Fruit fly (Drosophila melanogaster): ENCODE results near the gene CG14252.

Gene CG14252

dm6 chr3R:26934523-26934922 is 10.8 kb upstream of the CG14252 start:
- TF ChIP-seq woc (GFP tag; optimal IDR thresholded peaks at IDR 0.05), result no peak
- TF ChIP-seq dl (GFP tag; optimal IDR thresholded peaks at IDR 0.05; ENCODE audit: insufficient read depth in 1 of 2, partially characterized antibody in 2 of 2), result no peak
- no peak for TF ChIP-seq Mio (GFP tag; optimal IDR thresholded peaks at IDR 0.05)
- no peak for TF ChIP-seq Sp1 (GFP tag; optimal IDR thresholded peaks at IDR 0.05)
- no peak for TF ChIP-seq Dif (GFP tag; optimal IDR thresholded peaks at IDR 0.05; ENCODE audit: partially characterized antibody)
- no peak for TF ChIP-seq jim (GFP tag; optimal IDR thresholded peaks at IDR 0.05)
- TF ChIP-seq CG32264 (GFP tag; optimal IDR thresholded peaks at IDR 0.05), result no peak
- TF ChIP-seq HLH106 (tag; optimal IDR thresholded peaks at IDR 0.05), result no peak
- no peak for TF ChIP-seq psq (GFP tag; optimal IDR thresholded peaks at IDR 0.05)
- no peak for TF ChIP-seq sage (GFP tag; optimal IDR thresholded peaks at IDR 0.05)
- TF ChIP-seq CrebA (GFP tag; optimal IDR thresholded peaks at IDR 0.05; ENCODE audit: borderline replicate concordance), result no peak
- TF ChIP-seq GATAd (GFP tag; optimal IDR thresholded peaks at IDR 0.05), result no peak
- TF ChIP-seq br (GFP tag; optimal IDR thresholded peaks at IDR 0.05), result no peak
- TF ChIP-seq foxo (GFP tag; optimal IDR thresholded peaks at IDR 0.05), result no peak
- TF ChIP-seq pan (optimal IDR thresholded peaks at IDR 0.05), result no peak
- no peak for TF ChIP-seq Hr78 (GFP tag; optimal IDR thresholded peaks at IDR 0.05)
- TF ChIP-seq Vsx2 (GFP tag; optimal IDR thresholded peaks at IDR 0.05; ENCODE audit: partially characterized antibody), result no peak
- no peak for TF ChIP-seq dmrt93B (GFP tag; optimal IDR thresholded peaks at IDR 0.05)
- TF ChIP-seq lola (GFP tag; optimal IDR thresholded peaks at IDR 0.05), result no peak

- TF ChIP-seq Myc (optimal IDR thresholded peaks at IDR 0.05), result no peak
These were observed 9.9 kb upstream of the CG14252 start for dm6 chr3R:26935400-26935799.

dm6 chr3R:26936501-26936900 is 8.8 kb upstream of the CG14252 start:
- TF ChIP-seq lola (GFP tag; optimal IDR thresholded peaks at IDR 0.05), result no peak

- TF ChIP-seq Sp1 (GFP tag; optimal IDR thresholded peaks at IDR 0.05) (no peak), sv (GFP tag; optimal IDR thresholded peaks at IDR 0.05) (no peak), dmrt93B (GFP tag; optimal IDR thresholded peaks at IDR 0.05) (peak; percentile 14), Myc (optimal IDR thresholded peaks at IDR 0.05) (no peak), HLH106 (tag; optimal IDR thresholded peaks at IDR 0.05) (peak; percentile 24), CrebA (GFP tag; optimal IDR thresholded peaks at IDR 0.05; ENCODE audit: borderline replicate concordance) (no peak), br (GFP tag; optimal IDR thresholded peaks at IDR 0.05) (no peak), Hr83 (GFP tag; optimal IDR thresholded peaks at IDR 0.05; ENCODE audit: poor library complexity, severe bottlenecking) (no peak), foxo (GFP tag; optimal IDR thresholded peaks at IDR 0.05) (no peak), Jra (GFP tag; optimal IDR thresholded peaks at IDR 0.05) (no peak), OdsH (GFP tag; optimal IDR thresholded peaks at IDR 0.05) (no peak), fru (GFP tag; optimal IDR thresholded peaks at IDR 0.05) (no peak), CG32264 (GFP tag; optimal IDR thresholded peaks at IDR 0.05) (no peak), tai (GFP tag; optimal IDR thresholded peaks at IDR 0.05) (no peak), ey (GFP tag; optimal IDR thresholded peaks at IDR 0.05) (peak; percentile 40), Mio (GFP tag; optimal IDR thresholded peaks at IDR 0.05) (no peak)
These were observed 7.9 kb upstream of the CG14252 start for dm6 chr3R:26937423-26937822.

dm6 chr3R:26947296-26947880 is 2.1 kb downstream of the CG14252 start, which contains the start of gene Spag1:
Gene Spag1, plus strand, starts transcription at chr3R:26947830.
- TF ChIP-seq tai (GFP tag; optimal IDR thresholded peaks at IDR 0.05), result no peak
- peak; percentile 95 for TF ChIP-seq CrebA (GFP tag; optimal IDR thresholded peaks at IDR 0.05; ENCODE audit: borderline replicate concordance)
- no peak for TF ChIP-seq rgr (GFP tag; optimal IDR thresholded peaks at IDR 0.05)
- TF ChIP-seq Jra (GFP tag; optimal IDR thresholded peaks at IDR 0.05), result peak; percentile 42
- TF ChIP-seq fru (GFP tag; optimal IDR thresholded peaks at IDR 0.05), result no peak
- TF ChIP-seq woc (GFP tag; optimal IDR thresholded peaks at IDR 0.05), result peak; percentile 8
- peak; percentile 4 for TF ChIP-seq CG32264 (GFP tag; optimal IDR thresholded peaks at IDR 0.05)
- no peak for TF ChIP-seq Dif (GFP tag; optimal IDR thresholded peaks at IDR 0.05; ENCODE audit: partially characterized antibody)
- TF ChIP-seq brk (GFP tag; optimal IDR thresholded peaks at IDR 0.05), result peak; percentile 46
- TF ChIP-seq Hnf4 (GFP tag; optimal IDR thresholded peaks at IDR 0.05), result peak; percentile 75
- peak; percentile 72 for TF ChIP-seq sage (GFP tag; optimal IDR thresholded peaks at IDR 0.05)
- no peak for TF ChIP-seq ey (GFP tag; optimal IDR thresholded peaks at IDR 0.05)

All from whole organism, wandering third instar larva.